Worm (Caenorhabditis elegans) whole organism, late embryonic: ENCODE data around the gene Y38E10A.8.

Source experiments
- ceh-6 ChIP-seq: fragments of 200-800 bp; sonication (Bioruptor generic); optimal IDR thresholded peaks from 2 replicates; lab custom pipeline; 2018; ENCODE audit warnings: mild to moderate bottlenecking, missing genetic modification characterization, missing compliant biosample characterization
- ets-4 ChIP-seq: sonication (generic microtip); optimal IDR thresholded peaks from 2 replicates; lab custom pipeline; 2016; ENCODE audit warnings: missing genetic modification characterization, missing compliant biosample characterization
- fkh-6 ChIP-seq: sonication (generic microtip); optimal IDR thresholded peaks from 2 replicates; lab custom pipeline; 2016; ENCODE audit warnings: missing genetic modification characterization, missing compliant biosample characterization
- nfya-1 ChIP-seq: sonication (generic microtip); optimal IDR thresholded peaks from 2 replicates; lab custom pipeline; 2017; ENCODE audit warnings: missing genetic modification characterization, mild to moderate bottlenecking, missing compliant biosample characterization, antibody characterized with exemption, moderate library complexity
- nhr-11 ChIP-seq: fragments of 150-350 bp; optimal IDR thresholded peaks from 2 replicates; lab custom pipeline; 2014; ENCODE audit warnings: missing biosample characterization, missing genetic modification characterization
- pha-4 ChIP-seq: fragments of 150-350 bp; optimal IDR thresholded peaks from 2 replicates; lab custom pipeline; 2018; ENCODE audit warnings: missing biosample characterization, missing genetic modification reagents, missing genetic modification characterization
- sox-4 ChIP-seq: sonication (generic microtip); optimal IDR thresholded peaks from 2 replicates; lab custom pipeline; 2017; ENCODE audit warnings: mild to moderate bottlenecking, missing genetic modification characterization, inconsistent platforms, missing compliant biosample characterization
- tbx-2 ChIP-seq: sonication (generic microtip); optimal IDR thresholded peaks from 2 replicates; lab custom pipeline; 2016; ENCODE audit warnings: missing genetic modification characterization, missing compliant biosample characterization
- unc-86 ChIP-seq: sonication (generic microtip); optimal IDR thresholded peaks from 2 replicates; lab custom pipeline; 2016; ENCODE audit warnings: missing genetic modification characterization, missing compliant biosample characterization

- TF ChIP-seq unc-86 (tag; lab: Kevin White, UChicago) (no peak), nfya-1 (tag; lab: Kevin White, UChicago) (no peak), pha-4 (tag; lab: Kevin White, UChicago) (no peak), ets-4 (tag; lab: Kevin White, UChicago) (no peak), tbx-2 (tag; lab: Kevin White, UChicago) (no peak), fkh-6 (no peak), sox-4 (tag; lab: Kevin White, UChicago) (no peak), ceh-6 (GFP tag; lab: Kevin White, UChicago) (no peak), nhr-11 (tag; lab: Kevin White, UChicago) (no peak)
Measured at ce11 chrII:12620764-12621163, 13.8 kb downstream of the Y38E10A.8 start, which contains the start of gene nspe-1.
